Fruit fly (Drosophila melanogaster): ENCODE results near the gene ifc.

DNA sequence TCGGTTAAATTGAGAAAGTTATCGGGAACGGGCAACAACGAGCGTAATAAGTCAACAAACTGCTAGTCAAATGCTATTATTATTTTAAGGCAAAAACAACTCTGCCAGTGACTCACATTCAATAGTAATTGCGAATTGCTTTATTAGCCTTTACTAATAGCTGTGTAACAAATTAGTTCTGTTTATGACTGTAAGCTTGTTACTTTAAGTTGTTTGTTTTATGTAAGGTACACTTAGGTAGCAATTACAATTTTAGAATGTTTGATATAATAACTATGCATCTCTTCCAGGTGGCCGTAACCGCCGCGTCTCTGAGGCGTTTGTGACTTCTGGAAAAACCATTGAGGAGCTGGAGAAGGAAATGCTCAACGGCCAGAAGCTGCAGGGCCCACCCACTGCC lies 39.4 kb upstream of the ifc start:
- no peak for TF ChIP-seq CG8478 (optimal IDR thresholded peaks at IDR 0.05)
- no peak for TF ChIP-seq CTCF (optimal IDR thresholded peaks at IDR 0.05)

Data from S2 (cell line).